Worm (Caenorhabditis elegans): Measurements from ENCODE around the gene lgc-45.

The lgc-45 gene

ce11 chrII:3557417-3557816 lies at the start of gene lgc-45:
Gene lgc-45, plus strand, starts transcription at chrII:3557472.
- no peak for TF ChIP-seq mep-1 (tag; optimal IDR thresholded peaks at IDR 0.05)

DNA sequence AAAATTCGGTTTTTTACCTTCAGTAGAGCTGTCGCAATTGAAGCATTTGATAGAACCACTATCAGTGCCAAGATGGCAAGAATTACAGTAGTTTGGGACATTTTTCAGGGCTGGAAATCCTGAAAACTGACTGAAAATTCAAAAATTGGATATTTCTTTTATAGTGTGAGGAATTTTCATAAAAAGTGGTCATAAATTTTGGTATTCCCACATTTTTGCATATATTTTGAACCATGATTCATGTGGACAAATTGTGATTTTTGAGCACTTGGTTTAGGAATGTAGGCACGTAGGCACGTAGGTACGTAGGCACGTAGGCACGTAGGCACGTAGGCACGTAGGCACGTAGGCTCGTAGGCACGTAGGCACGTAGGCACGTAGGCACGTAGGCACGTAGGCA lies 45.0 kb upstream of the lgc-45 start, which contains the start of gene Y49F6B.19:
Gene Y49F6B.19, minus strand, starts transcription at position 101 of the 400 bp plus-strand sequence.
- TF ChIP-seq mab-5 (tag; optimal IDR thresholded peaks at IDR 0.05) (no peak), elt-3 (tag; optimal IDR thresholded peaks at IDR 0.05) (no peak), nhr-76 (tag; optimal IDR thresholded peaks at IDR 0.05) (no peak), elt-1 (tag; optimal IDR thresholded peaks at IDR 0.05; ENCODE audit: borderline replicate concordance, insufficient read depth) (no peak), ceh-43 (GFP tag; optimal IDR thresholded peaks at IDR 0.05) (no peak), hlh-1 (tag; optimal IDR thresholded peaks at IDR 0.05) (no peak), flh-1 (GFP tag; optimal IDR thresholded peaks at IDR 0.05) (no peak), lin-13 (tag; optimal IDR thresholded peaks at IDR 0.05) (no peak), ceh-83 (GFP tag; optimal IDR thresholded peaks at IDR 0.05) (no peak), sptf-1 (tag; optimal IDR thresholded peaks at IDR 0.05) (no peak), blmp-1 (tag; optimal IDR thresholded peaks at IDR 0.05) (no peak), sem-2 (GFP tag; optimal IDR thresholded peaks at IDR 0.05) (no peak), lin-32 (GFP tag; optimal IDR thresholded peaks at IDR 0.05) (no peak), ces-1 (GFP tag; optimal IDR thresholded peaks at IDR 0.05) (no peak), nhr-12 (tag; optimal IDR thresholded peaks at IDR 0.05) (no peak)

DNA sequence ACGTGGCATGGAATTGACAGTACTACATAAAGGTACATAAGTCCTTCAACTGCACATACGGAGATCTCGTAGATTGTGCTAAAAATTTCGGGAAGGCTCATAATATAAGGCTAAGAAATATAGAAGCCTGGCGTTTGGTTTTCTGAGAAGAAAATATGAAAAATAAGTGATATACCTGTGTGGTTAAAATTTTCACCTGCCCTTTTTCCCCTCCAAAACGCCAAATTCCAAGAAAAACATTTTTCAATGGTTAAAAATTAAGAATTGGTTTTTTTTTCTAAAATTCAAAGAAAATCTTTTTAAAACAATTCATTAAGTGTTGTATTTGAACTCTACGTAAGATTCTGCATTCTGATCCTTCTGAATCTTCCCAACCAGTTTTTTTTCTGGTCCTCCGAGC lies 42.6 kb upstream of the lgc-45 start, which contains the start of gene srz-5:
Gene srz-5, minus strand, starts transcription at position 101 of the 400 bp plus-strand sequence.
- TF ChIP-seq sptf-1 (tag; optimal IDR thresholded peaks at IDR 0.05) (no peak), ces-1 (GFP tag; optimal IDR thresholded peaks at IDR 0.05) (no peak), nhr-12 (tag; optimal IDR thresholded peaks at IDR 0.05) (no peak), ceh-43 (GFP tag; optimal IDR thresholded peaks at IDR 0.05) (no peak), ztf-11 (tag; optimal IDR thresholded peaks at IDR 0.05) (no peak), hlh-1 (tag; optimal IDR thresholded peaks at IDR 0.05) (no peak), drap-1 (GFP tag; optimal IDR thresholded peaks at IDR 0.05) (no peak), unc-39 (tag; optimal IDR thresholded peaks at IDR 0.05) (no peak)

- TF ChIP-seq ztf-11 (tag; optimal IDR thresholded peaks at IDR 0.05), result no peak
- no peak for TF ChIP-seq hlh-1 (tag; optimal IDR thresholded peaks at IDR 0.05)
- no peak for TF ChIP-seq blmp-1 (tag; optimal IDR thresholded peaks at IDR 0.05)
- TF ChIP-seq ham-2 (GFP tag; optimal IDR thresholded peaks at IDR 0.05), result no peak
- TF ChIP-seq elt-3 (tag; optimal IDR thresholded peaks at IDR 0.05), result no peak
- TF ChIP-seq nhr-28 (tag; optimal IDR thresholded peaks at IDR 0.05), result no peak
- TF ChIP-seq cnd-1 (tag; optimal IDR thresholded peaks at IDR 0.05), result no peak
- no peak for TF ChIP-seq unc-62 (GFP tag; optimal IDR thresholded peaks at IDR 0.05)
- TF ChIP-seq nhr-2 (tag; optimal IDR thresholded peaks at IDR 0.05), result no peak
These were observed 41.8 kb upstream of the lgc-45 start, which contains the start of the genes Y49F6B.14 and clec-125 for ce11 chrII:3515384-3516053. Gene Y49F6B.14, minus strand, starts transcription at chrII:3515484. Gene clec-125, plus strand, starts transcription at chrII:3516003.

ce11 chrII:3516175-3516574 lies 41.1 kb upstream of the lgc-45 start:
- TF ChIP-seq unc-120 (tag; optimal IDR thresholded peaks at IDR 0.05; ENCODE audit: poor library complexity, severe bottlenecking) (no peak), tbx-8 (GFP tag; optimal IDR thresholded peaks at IDR 0.05) (no peak), ces-1 (GFP tag; optimal IDR thresholded peaks at IDR 0.05) (no peak)

- TF ChIP-seq flh-1 (GFP tag; optimal IDR thresholded peaks at IDR 0.05) (peak; percentile 38), lsy-2 (tag; optimal IDR thresholded peaks at IDR 0.05) (peak; percentile 27), blmp-1 (tag; optimal IDR thresholded peaks at IDR 0.05) (no peak), pha-4 (tag; optimal IDR thresholded peaks at IDR 0.05) (no peak), ztf-11 (tag; optimal IDR thresholded peaks at IDR 0.05) (peak; percentile 48), nhr-2 (tag; optimal IDR thresholded peaks at IDR 0.05) (no peak), tbx-8 (GFP tag; optimal IDR thresholded peaks at IDR 0.05) (peak; percentile 49), nhr-237 (tag; optimal IDR thresholded peaks at IDR 0.05) (peak; percentile 22), cnd-1 (tag; optimal IDR thresholded peaks at IDR 0.05) (peak; percentile 86), elt-3 (tag; optimal IDR thresholded peaks at IDR 0.05) (peak; percentile 37), ces-1 (GFP tag; optimal IDR thresholded peaks at IDR 0.05) (peak; percentile 82), sptf-1 (tag; optimal IDR thresholded peaks at IDR 0.05) (peak; percentile 91), nhr-12 (tag; optimal IDR thresholded peaks at IDR 0.05) (no peak), drap-1 (GFP tag; optimal IDR thresholded peaks at IDR 0.05) (peak; percentile 84), hlh-1 (tag; optimal IDR thresholded peaks at IDR 0.05) (peak; percentile 51), lin-32 (GFP tag; optimal IDR thresholded peaks at IDR 0.05) (peak; percentile 31), lin-13 (tag; optimal IDR thresholded peaks at IDR 0.05) (peak; percentile 43), elt-1 (tag; optimal IDR thresholded peaks at IDR 0.05; ENCODE audit: borderline replicate concordance, insufficient read depth) (peak; percentile 0), ham-2 (GFP tag; optimal IDR thresholded peaks at IDR 0.05) (peak; percentile 83), zip-8 (tag; optimal IDR thresholded peaks at IDR 0.05) (peak; percentile 67), mls-2 (tag; optimal IDR thresholded peaks at IDR 0.05) (peak; percentile 77), mab-5 (tag; optimal IDR thresholded peaks at IDR 0.05) (no peak), unc-39 (tag; optimal IDR thresholded peaks at IDR 0.05) (peak; percentile 3), mep-1 (tag; optimal IDR thresholded peaks at IDR 0.05) (peak; percentile 9), ceh-43 (GFP tag; optimal IDR thresholded peaks at IDR 0.05) (peak; percentile 49), ceh-83 (GFP tag; optimal IDR thresholded peaks at IDR 0.05) (peak; percentile 86), ceh-39 (tag; optimal IDR thresholded peaks at IDR 0.05) (no peak), sem-2 (GFP tag; optimal IDR thresholded peaks at IDR 0.05) (peak; percentile 78), unc-62 (GFP tag; optimal IDR thresholded peaks at IDR 0.05) (no peak), nhr-28 (tag; optimal IDR thresholded peaks at IDR 0.05) (no peak), M03D4.4 (tag; optimal IDR thresholded peaks at IDR 0.05) (peak; percentile 75), nhr-76 (tag; optimal IDR thresholded peaks at IDR 0.05) (peak; percentile 43)
These were observed 38.2 kb upstream of the lgc-45 start, which contains the start of gene clec-126 for ce11 chrII:3518961-3519544. Gene clec-126, plus strand, starts transcription at chrII:3519494.

Data from whole organism, mixed stage, embryonic.